Fruit fly (Drosophila melanogaster): ENCODE data around the gene bou.
A peak's percentile ranks its signal among the peaks of the same experiment; 100 is the strongest.

The bou gene

DNA sequence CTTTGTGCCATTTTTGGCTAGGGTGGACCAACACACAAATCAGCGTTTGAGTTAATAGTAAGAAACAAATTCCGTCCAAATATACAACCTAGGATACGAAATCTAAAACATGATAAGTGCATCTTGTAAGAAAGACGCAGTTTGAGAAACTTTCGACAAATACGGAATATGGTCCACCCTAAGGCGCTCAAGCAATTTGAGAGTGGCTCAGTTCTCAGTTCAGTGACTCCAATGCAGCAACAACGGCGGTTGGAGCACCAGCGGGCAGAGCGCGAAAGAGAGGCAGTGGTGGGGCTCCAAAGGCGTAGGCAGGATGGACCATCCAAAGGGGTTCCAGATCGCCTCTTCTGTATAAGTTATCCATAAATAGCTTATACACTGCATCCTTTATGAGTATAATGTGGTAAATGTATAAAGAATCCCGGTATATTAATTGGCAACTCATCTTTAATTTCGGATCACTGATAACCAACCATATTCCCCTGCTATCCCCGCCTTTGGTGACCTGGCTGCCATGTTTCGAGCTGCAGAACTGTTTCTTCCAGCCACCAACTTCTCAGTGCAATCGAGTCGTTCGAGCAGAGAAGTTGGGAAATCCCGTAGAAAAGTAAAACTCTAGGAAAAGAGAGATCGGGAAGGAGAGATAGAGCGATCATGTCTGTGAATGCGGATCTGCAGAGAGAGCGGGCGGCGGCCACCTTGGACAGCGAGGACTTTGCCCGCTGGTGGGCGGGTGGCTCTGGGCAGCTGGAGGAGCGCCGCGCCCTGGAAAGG lies 16.7 kb upstream of the bou start, which contains the start of gene CG4586 (continued):
- peak; percentile 94 for TF ChIP-seq CG32264 (GFP tag; optimal IDR thresholded peaks at IDR 0.05)
- TF ChIP-seq CrebA (GFP tag; optimal IDR thresholded peaks at IDR 0.05; ENCODE audit: borderline replicate concordance): no peak
- peak; percentile 92 for TF ChIP-seq brk (GFP tag; optimal IDR thresholded peaks at IDR 0.05)
- TF ChIP-seq rgr (GFP tag; optimal IDR thresholded peaks at IDR 0.05): peak; percentile 96
- TF ChIP-seq Vsx2 (GFP tag; optimal IDR thresholded peaks at IDR 0.05; ENCODE audit: partially characterized antibody): no peak
- peak; percentile 79 for TF ChIP-seq dmrt93B (GFP tag; optimal IDR thresholded peaks at IDR 0.05)
- TF ChIP-seq pan (optimal IDR thresholded peaks at IDR 0.05): no peak
- TF ChIP-seq Hr78 (GFP tag; optimal IDR thresholded peaks at IDR 0.05): no peak
- TF ChIP-seq Abd-B (GFP tag; optimal IDR thresholded peaks at IDR 0.05): no peak
- peak; percentile 95 for TF ChIP-seq OdsH (GFP tag; optimal IDR thresholded peaks at IDR 0.05)

dm6 chrX:6973340-6973739 lies 12.9 kb upstream of the bou start, which contains the start of gene CG3040:
CG3040 (minus strand) TSS chrX:6973393.
- peak; percentile 30 for TF ChIP-seq rgr (GFP tag; optimal IDR thresholded peaks at IDR 0.05)
- no peak for TF ChIP-seq jim (GFP tag; optimal IDR thresholded peaks at IDR 0.05)
- TF ChIP-seq fru (GFP tag; optimal IDR thresholded peaks at IDR 0.05): peak; percentile 28
- TF ChIP-seq h (GFP tag; optimal IDR thresholded peaks at IDR 0.05): peak; percentile 23
- peak; percentile 3 for TF ChIP-seq sv (GFP tag; optimal IDR thresholded peaks at IDR 0.05)
- no peak for TF ChIP-seq Hr78 (GFP tag; optimal IDR thresholded peaks at IDR 0.05)
- no peak for TF ChIP-seq OdsH (GFP tag; optimal IDR thresholded peaks at IDR 0.05)
- no peak for TF ChIP-seq ey (GFP tag; optimal IDR thresholded peaks at IDR 0.05)
- no peak for TF ChIP-seq pan (optimal IDR thresholded peaks at IDR 0.05)
- TF ChIP-seq Rel (GFP tag; optimal IDR thresholded peaks at IDR 0.05): no peak
- no peak for TF ChIP-seq Rel (tag; optimal IDR thresholded peaks at IDR 0.05)
- peak; percentile 1 for TF ChIP-seq woc (GFP tag; optimal IDR thresholded peaks at IDR 0.05)
- peak; percentile 26 for TF ChIP-seq Sp1 (GFP tag; optimal IDR thresholded peaks at IDR 0.05)
- no peak for TF ChIP-seq Abd-B (GFP tag; optimal IDR thresholded peaks at IDR 0.05)
- no peak for TF ChIP-seq brk (GFP tag; optimal IDR thresholded peaks at IDR 0.05)
- TF ChIP-seq sage (GFP tag; optimal IDR thresholded peaks at IDR 0.05): no peak
- TF ChIP-seq HLH106 (tag; optimal IDR thresholded peaks at IDR 0.05): peak; percentile 15
- TF ChIP-seq lola (GFP tag; optimal IDR thresholded peaks at IDR 0.05): no peak
- peak; percentile 36 for TF ChIP-seq Hnf4 (GFP tag; optimal IDR thresholded peaks at IDR 0.05)
- TF ChIP-seq dsf (GFP tag; optimal IDR thresholded peaks at IDR 0.05; ENCODE audit: borderline replicate concordance): no peak
- TF ChIP-seq Jra (GFP tag; optimal IDR thresholded peaks at IDR 0.05): peak; percentile 6
- TF ChIP-seq Myc (optimal IDR thresholded peaks at IDR 0.05): no peak
- no peak for TF ChIP-seq dl (GFP tag; optimal IDR thresholded peaks at IDR 0.05; ENCODE audit: insufficient read depth in 1 of 2, partially characterized antibody in 2 of 2)
- no peak for TF ChIP-seq Vsx2 (GFP tag; optimal IDR thresholded peaks at IDR 0.05; ENCODE audit: partially characterized antibody)
- no peak for TF ChIP-seq tai (GFP tag; optimal IDR thresholded peaks at IDR 0.05)
- no peak for TF ChIP-seq usp (GFP tag; optimal IDR thresholded peaks at IDR 0.05)
- TF ChIP-seq foxo (GFP tag; optimal IDR thresholded peaks at IDR 0.05): peak in 1 of 2 experiments; percentile 44
- no peak for TF ChIP-seq Dif (GFP tag; optimal IDR thresholded peaks at IDR 0.05; ENCODE audit: partially characterized antibody)
- no peak for TF ChIP-seq CrebA (GFP tag; optimal IDR thresholded peaks at IDR 0.05; ENCODE audit: borderline replicate concordance)
- TF ChIP-seq Dfd (GFP tag; optimal IDR thresholded peaks at IDR 0.05): no peak

DNA sequence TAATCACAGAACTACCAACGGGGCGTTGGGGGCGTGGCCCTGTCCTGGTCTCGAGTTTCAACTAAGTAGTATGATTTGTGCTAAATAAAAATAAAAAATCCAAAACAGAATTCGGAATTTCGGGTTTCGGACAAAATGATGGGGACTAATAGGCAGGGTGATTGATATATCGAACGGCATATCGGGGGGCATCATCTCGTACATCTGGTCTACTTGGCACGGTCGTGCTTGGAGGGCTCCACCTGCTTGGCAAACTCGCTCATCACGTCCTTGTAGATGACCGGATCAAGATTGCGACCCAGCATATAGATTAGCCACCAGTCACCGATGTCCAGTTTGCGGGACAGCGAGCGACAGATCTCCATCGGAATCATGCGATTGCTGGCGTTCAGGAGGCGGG lies 12.1 kb upstream of the bou start:
- no peak for TF ChIP-seq CG32264 (GFP tag; optimal IDR thresholded peaks at IDR 0.05)
- no peak for TF ChIP-seq CrebA (GFP tag; optimal IDR thresholded peaks at IDR 0.05; ENCODE audit: borderline replicate concordance)

- TF ChIP-seq CG32264 (GFP tag; optimal IDR thresholded peaks at IDR 0.05) (no peak), rgr (GFP tag; optimal IDR thresholded peaks at IDR 0.05) (peak; percentile 55), fru (GFP tag; optimal IDR thresholded peaks at IDR 0.05) (peak; percentile 55), Hr78 (GFP tag; optimal IDR thresholded peaks at IDR 0.05) (no peak), Hnf4 (GFP tag; optimal IDR thresholded peaks at IDR 0.05) (peak; percentile 42), brk (GFP tag; optimal IDR thresholded peaks at IDR 0.05) (no peak), tai (GFP tag; optimal IDR thresholded peaks at IDR 0.05) (no peak), foxo (GFP tag; optimal IDR thresholded peaks at IDR 0.05) (peak in 1 of 2 experiments; percentile 63), CG9705 (GFP tag; optimal IDR thresholded peaks at IDR 0.05) (no peak), pan (optimal IDR thresholded peaks at IDR 0.05) (no peak), Rel (GFP tag; optimal IDR thresholded peaks at IDR 0.05) (no peak), Rel (tag; optimal IDR thresholded peaks at IDR 0.05) (no peak), psq (GFP tag; optimal IDR thresholded peaks at IDR 0.05) (peak; percentile 33), Jra (GFP tag; optimal IDR thresholded peaks at IDR 0.05) (no peak), jim (GFP tag; optimal IDR thresholded peaks at IDR 0.05) (no peak), CrebA (GFP tag; optimal IDR thresholded peaks at IDR 0.05; ENCODE audit: borderline replicate concordance) (no peak), Mio (GFP tag; optimal IDR thresholded peaks at IDR 0.05) (no peak), br (GFP tag; optimal IDR thresholded peaks at IDR 0.05) (peak; percentile 28), lola (GFP tag; optimal IDR thresholded peaks at IDR 0.05) (no peak), usp (GFP tag; optimal IDR thresholded peaks at IDR 0.05) (no peak), ey (GFP tag; optimal IDR thresholded peaks at IDR 0.05) (peak; percentile 48), dmrt93B (GFP tag; optimal IDR thresholded peaks at IDR 0.05) (no peak), h (GFP tag; optimal IDR thresholded peaks at IDR 0.05) (peak; percentile 57), N (GFP tag; optimal IDR thresholded peaks at IDR 0.05) (no peak), sage (GFP tag; optimal IDR thresholded peaks at IDR 0.05) (no peak), woc (GFP tag; optimal IDR thresholded peaks at IDR 0.05) (peak; percentile 21), OdsH (GFP tag; optimal IDR thresholded peaks at IDR 0.05) (peak; percentile 54), sv (GFP tag; optimal IDR thresholded peaks at IDR 0.05) (no peak), Myc (optimal IDR thresholded peaks at IDR 0.05) (no peak), dl (GFP tag; optimal IDR thresholded peaks at IDR 0.05; ENCODE audit: insufficient read depth in 1 of 2, partially characterized antibody in 2 of 2) (no peak), HLH106 (tag; optimal IDR thresholded peaks at IDR 0.05) (peak; percentile 34), Dfd (GFP tag; optimal IDR thresholded peaks at IDR 0.05) (no peak), Abd-B (GFP tag; optimal IDR thresholded peaks at IDR 0.05) (no peak), Sp1 (GFP tag; optimal IDR thresholded peaks at IDR 0.05) (peak; percentile 37)
Measured at dm6 chrX:6976364-6976763, 9.9 kb upstream of the bou start.
